Worm (Caenorhabditis elegans) whole organism, L4 larva: ENCODE results near the gene sre-6.

Source experiments
- F26F4.8 ChIP-seq: fragments of 200-800 bp; sonication (Bioruptor generic); conservative IDR thresholded peaks from 2 replicates; pipeline ENCODE4 v1.3.6; 2022; ENCODE audit warnings: missing genetic modification characterization, missing compliant biosample characterization
- F37D6.2 ChIP-seq: sonication (generic microtip); optimal IDR thresholded peaks from 2 replicates; lab custom pipeline; 2016; ENCODE audit warnings: mild to moderate bottlenecking, missing genetic modification characterization, missing compliant biosample characterization
- T20F7.1 ChIP-seq: fragments of 200-800 bp; sonication (Bioruptor generic); optimal IDR thresholded peaks from 2 replicates; lab custom pipeline; 2018; ENCODE audit warnings: mild to moderate bottlenecking, missing genetic modification characterization, missing compliant biosample characterization
- Y48G9A.11 ChIP-seq: fragments of 200-800 bp; sonication (Bioruptor generic); IDR thresholded peaks from 2 replicates; pipeline ENCODE4 v1.3.6; 2022; ENCODE audit warnings: missing genetic modification reagents, missing genetic modification characterization, missing compliant biosample characterization
- Y5F2A.4 ChIP-seq: fragments of 200-800 bp; sonication (Bioruptor generic); optimal IDR thresholded peaks from 2 replicates; lab custom pipeline; 2018; ENCODE audit warnings: mild to moderate bottlenecking, missing genetic modification characterization, missing compliant biosample characterization
- ZK337.2 ChIP-seq: fragments of 200-800 bp; sonication (Bioruptor generic); IDR thresholded peaks from 2 replicates; pipeline ENCODE4 v1.3.6; 2022; ENCODE audit warnings: missing genetic modification reagents, missing genetic modification characterization, missing compliant biosample characterization
- ama-1 ChIP-seq: fragments of 150-350 bp; optimal IDR thresholded peaks from 2 replicates; lab custom pipeline; 2014; ENCODE audit warnings: inconsistent platforms, mixed read lengths
- ceh-20 ChIP-seq: fragments of 200-800 bp; sonication (Bioruptor generic); IDR thresholded peaks from 2 replicates; pipeline ENCODE4 v1.3.6; 2022; ENCODE audit warnings: missing genetic modification reagents, missing genetic modification characterization, missing compliant biosample characterization
- ceh-82 ChIP-seq: sonication (generic microtip); optimal IDR thresholded peaks from 2 replicates; lab custom pipeline; 2017; ENCODE audit warnings: missing biosample characterization, missing genetic modification characterization
- ces-1 ChIP-seq: fragments of 150-350 bp; sonication (generic microtip); optimal IDR thresholded peaks from 4 replicates; lab custom pipeline; 2014; ENCODE audit warnings: missing biosample characterization, missing genetic modification reagents, missing genetic modification characterization
- daf-16 ChIP-seq, 3 experiments: sonication (generic microtip); optimal IDR thresholded peaks; 2 replicates each; lab custom pipeline; 2016 to 2017; ENCODE audit warnings: missing genetic modification characterization in 3 of 3, missing genetic modification reagents in 3 of 3, mild to moderate bottlenecking in 2 of 3, missing compliant biosample characterization in 2 of 3, missing biosample characterization in 1 of 3, moderate library complexity in 1 of 3
- daf-8 ChIP-seq: fragments of 200-800 bp; sonication (Bioruptor generic); IDR thresholded peaks from 2 replicates; pipeline ENCODE4 v1.3.6; 2022; ENCODE audit warnings: missing genetic modification characterization, missing compliant biosample characterization
- dmd-6 ChIP-seq: fragments of 200-800 bp; sonication (Bioruptor generic); IDR thresholded peaks from 2 replicates; pipeline ENCODE4 v1.3.6; 2022; ENCODE audit warnings: missing genetic modification reagents, missing genetic modification characterization, missing compliant biosample characterization
- dmd-9 ChIP-seq: fragments of 200-800 bp; sonication (Bioruptor generic); IDR thresholded peaks from 2 replicates; pipeline ENCODE4 v1.3.6; 2022; ENCODE audit warnings: missing genetic modification reagents, missing genetic modification characterization, missing compliant biosample characterization
- duxl-1 ChIP-seq: sonication (generic microtip); optimal IDR thresholded peaks from 2 replicates; lab custom pipeline; 2016; ENCODE audit warnings: mild to moderate bottlenecking, missing genetic modification characterization, moderate library complexity, missing compliant biosample characterization; ENCODE audit not compliant: poor library complexity
- dve-1 ChIP-seq: sonication (generic microtip); optimal IDR thresholded peaks from 2 replicates; lab custom pipeline; 2017; ENCODE audit warnings: antibody characterized with exemption, mild to moderate bottlenecking, missing genetic modification characterization, missing compliant biosample characterization; ENCODE audit not compliant: insufficient read depth
- egl-43 ChIP-seq: fragments of 200-800 bp; sonication (Bioruptor generic); IDR thresholded peaks from 2 replicates; pipeline ENCODE4 v1.3.6; 2022; ENCODE audit warnings: missing genetic modification reagents, missing genetic modification characterization, missing compliant biosample characterization
- gei-8 ChIP-seq: fragments of 200-800 bp; sonication (Bioruptor generic); optimal IDR thresholded peaks from 2 replicates; lab custom pipeline; 2018; ENCODE audit warnings: mild to moderate bottlenecking, missing genetic modification characterization, missing compliant biosample characterization
- hif-1 ChIP-seq, 2 experiments: sonication (generic microtip); optimal IDR thresholded peaks; 2 replicates each; lab custom pipeline; 2016 to 2017; ENCODE audit warnings: missing compliant biosample characterization in 2 of 2, missing genetic modification characterization in 2 of 2, missing genetic modification reagents in 2 of 2, missing genotype in 2 of 2, mild to moderate bottlenecking in 1 of 2
- hlh-11 ChIP-seq: fragments of 200-800 bp; sonication (Bioruptor generic); optimal IDR thresholded peaks from 2 replicates; lab custom pipeline; 2018; ENCODE audit warnings: mild to moderate bottlenecking, missing genetic modification characterization, missing compliant biosample characterization
- jun-1 ChIP-seq: fragments of 150-350 bp; optimal IDR thresholded peaks from 2 replicates; lab custom pipeline; 2014; ENCODE audit warnings: missing biosample characterization, missing genetic modification reagents, missing genetic modification characterization
- lin-1 ChIP-seq: fragments of 200-800 bp; sonication (Bioruptor generic); IDR thresholded peaks from 2 replicates; pipeline ENCODE4 v1.3.6; 2022; ENCODE audit warnings: missing genetic modification reagents, missing genetic modification characterization, missing compliant biosample characterization
- lin-15B ChIP-seq: fragments of 150-350 bp; sonication (generic microtip); optimal IDR thresholded peaks from 3 replicates; lab custom pipeline; 2014; ENCODE audit warnings: missing biosample characterization, missing genetic modification characterization
- lin-39 ChIP-seq: fragments of 150-350 bp; optimal IDR thresholded peaks from 2 replicates; lab custom pipeline; 2014; ENCODE audit warnings: missing biosample characterization, missing genetic modification reagents, missing genetic modification characterization
- lsy-2 ChIP-seq, 2 experiments: fragments of 150-350 bp in 1 of 2; sonication (generic microtip) in 1 of 2; optimal IDR thresholded peaks; 2 replicates each; lab custom pipeline; 2014 to 2017; ENCODE audit warnings: missing biosample characterization in 2 of 2, missing genetic modification characterization in 2 of 2
- madf-9 ChIP-seq: fragments of 200-800 bp; sonication (Bioruptor generic); conservative IDR thresholded peaks from 2 replicates; pipeline ENCODE4 v1.3.6; 2022; ENCODE audit warnings: missing genetic modification reagents, missing genetic modification characterization, missing compliant biosample characterization
- mdt-29 ChIP-seq: fragments of 200-800 bp; sonication (Bioruptor generic); IDR thresholded peaks from 2 replicates; pipeline ENCODE4 v1.3.6; 2022; ENCODE audit warnings: missing genetic modification reagents, missing genetic modification characterization, missing compliant biosample characterization
- mep-1 ChIP-seq: fragments of 150-350 bp; sonication (generic microtip); optimal IDR thresholded peaks from 3 replicates; lab custom pipeline; 2014; ENCODE audit warnings: missing biosample characterization, missing genetic modification characterization
- mxl-2 ChIP-seq: fragments of 200-800 bp; sonication (Bioruptor generic); conservative IDR thresholded peaks from 2 replicates; pipeline ENCODE4 v1.3.6; 2022; ENCODE audit warnings: missing genetic modification reagents, missing genetic modification characterization, missing compliant biosample characterization
- mxl-3 ChIP-seq: fragments of 200-800 bp; sonication (Bioruptor generic); optimal IDR thresholded peaks from 2 replicates; lab custom pipeline; 2018; ENCODE audit warnings: mild to moderate bottlenecking, missing genetic modification characterization, missing compliant biosample characterization
- nhr-10 ChIP-seq: fragments of 150-350 bp; optimal IDR thresholded peaks from 2 replicates; lab custom pipeline; 2014; ENCODE audit warnings: missing biosample characterization, missing genetic modification characterization
- nhr-28 ChIP-seq: fragments of 150-350 bp; optimal IDR thresholded peaks from 2 replicates; lab custom pipeline; 2014; ENCODE audit warnings: missing biosample characterization, missing genetic modification characterization
- nhr-48 ChIP-seq: sonication (generic microtip); optimal IDR thresholded peaks from 2 replicates; lab custom pipeline; 2016; ENCODE audit warnings: mild to moderate bottlenecking, missing genetic modification characterization, missing compliant biosample characterization
- nhr-6 ChIP-seq: fragments of 150-350 bp; optimal IDR thresholded peaks from 2 replicates; lab custom pipeline; 2014; ENCODE audit warnings: missing biosample characterization, missing genetic modification characterization
- nhr-77 ChIP-seq: fragments of 150-350 bp; optimal IDR thresholded peaks from 2 replicates; lab custom pipeline; 2014; ENCODE audit warnings: missing biosample characterization, missing genetic modification characterization
- pha-4 ChIP-seq, 2 experiments: fragments of 150-350 bp in 1 of 2; fragments of 200-800 bp in 1 of 2; sonication (Bioruptor generic) in 1 of 2; IDR thresholded peaks in 1 of 2; optimal IDR thresholded peaks in 1 of 2; 2 replicates each; pipeline versions ENCODE4 v1.3.6 to Lab custom; 2014 to 2022; ENCODE audit warnings: missing genetic modification characterization in 2 of 2, missing genetic modification reagents in 2 of 2, missing biosample characterization in 1 of 2, missing compliant biosample characterization in 1 of 2
- php-3 ChIP-seq: fragments of 200-800 bp; sonication (Bioruptor generic); IDR thresholded peaks from 2 replicates; pipeline ENCODE4 v1.3.6; 2022; ENCODE audit warnings: missing genetic modification reagents, missing genetic modification characterization, missing compliant biosample characterization
- pqm-1 ChIP-seq: sonication (generic microtip); optimal IDR thresholded peaks from 2 replicates; lab custom pipeline; 2017; ENCODE audit warnings: missing biosample characterization, missing genetic modification characterization
- saeg-2 ChIP-seq: fragments of 200-800 bp; sonication (Bioruptor generic); IDR thresholded peaks from 2 replicates; pipeline ENCODE4 v1.3.6; 2022; ENCODE audit warnings: missing genetic modification reagents, missing genetic modification characterization, missing compliant biosample characterization
- sdz-12 ChIP-seq: fragments of 200-800 bp; sonication (Bioruptor generic); optimal IDR thresholded peaks from 2 replicates; lab custom pipeline; 2018; ENCODE audit warnings: mild to moderate bottlenecking, missing genetic modification characterization, missing compliant biosample characterization
- snpc-1.2 ChIP-seq: fragments of 200-800 bp; sonication (Bioruptor generic); IDR thresholded peaks from 2 replicates; pipeline ENCODE4 v1.3.6; 2022; ENCODE audit warnings: missing genetic modification reagents, missing genetic modification characterization, missing compliant biosample characterization
- tag-97 ChIP-seq: fragments of 200-800 bp; sonication (Bioruptor generic); IDR thresholded peaks from 2 replicates; pipeline ENCODE4 v1.3.6; 2022; ENCODE audit warnings: missing genetic modification characterization, missing compliant biosample characterization
- tra-1 ChIP-seq: fragments of 200-800 bp; sonication (Bioruptor generic); IDR thresholded peaks from 2 replicates; pipeline ENCODE4 v1.3.6; 2022; ENCODE audit warnings: missing genetic modification reagents, missing genetic modification characterization, missing compliant biosample characterization
- unc-39 ChIP-seq: sonication (generic microtip); optimal IDR thresholded peaks from 2 replicates; lab custom pipeline; 2017; ENCODE audit warnings: missing biosample characterization, missing genetic modification characterization
- zag-1 ChIP-seq: fragments of 150-350 bp; optimal IDR thresholded peaks from 2 replicates; lab custom pipeline; 2014; ENCODE audit warnings: missing biosample characterization, missing genetic modification characterization
- zip-11 ChIP-seq: fragments of 200-800 bp; sonication (Bioruptor generic); IDR thresholded peaks from 2 replicates; pipeline ENCODE4 v1.3.6; 2022; ENCODE audit warnings: missing genetic modification characterization, missing compliant biosample characterization
- zip-2 ChIP-seq: fragments of 150-350 bp; optimal IDR thresholded peaks from 2 replicates; lab custom pipeline; 2014; ENCODE audit warnings: missing biosample characterization, missing genetic modification characterization

Gene sre-6

DNA sequence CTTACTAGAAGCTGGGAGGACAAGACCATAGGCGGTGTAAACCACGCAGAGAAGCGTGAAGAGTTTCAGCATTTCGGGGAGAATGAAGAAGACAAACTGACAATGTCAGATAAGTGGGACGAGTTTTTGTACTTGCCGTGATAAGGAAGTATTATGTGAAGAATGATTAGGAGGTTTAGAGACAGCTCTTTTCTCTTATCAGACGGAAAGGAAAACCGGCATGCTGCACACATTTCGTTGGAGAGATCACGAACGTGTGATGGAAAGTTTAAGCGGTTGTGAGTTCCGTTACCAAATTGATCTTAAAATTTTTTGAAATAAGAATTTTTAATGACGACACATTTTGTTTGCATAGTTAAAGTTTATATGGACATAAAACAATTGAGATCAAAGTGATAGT, 12.0 kb downstream of the sre-6 start, which contains the start of gene F28H7.3:
Gene F28H7.3, minus strand, starts transcription at position 159 of the 400 bp plus-strand sequence.
- TF ChIP-seq tra-1 (GFP tag; lab: Robert Waterston, UW) (peak; percentile 45; the same call in 1 of the 2 replicates), daf-16 (GFP tag; optimal IDR thresholded peaks at IDR 0.05; lab: Kevin White, UChicago) (no peak), daf-16 (tag; optimal IDR thresholded peaks at IDR 0.05; lab: Kevin White, UChicago) (peak; percentile 51), dve-1 (tag; lab: Kevin White, UChicago) (peak; percentile 77), mxl-3 (GFP tag; lab: Kevin White, UChicago) (peak; percentile 46), pqm-1 (tag; lab: Kevin White, UChicago) (peak; percentile 94), sdz-12 (GFP tag; lab: Kevin White, UChicago) (no peak), ces-1 (GFP tag; lab: Kevin White, UChicago) (no peak), hlh-11 (peak; percentile 65), php-3 (GFP tag; lab: Robert Waterston, UW) (0 out of 2 replicates have a peak, but pooled peaks have one; percentile 45), dmd-6 (peak; percentile 97), nhr-48 (tag; lab: Kevin White, UChicago) (peak; percentile 41), F26F4.8 (GFP tag; lab: Robert Waterston, UW) (no peak), lin-1 (peak; percentile 61; the same call in 1 of the 2 replicates), nhr-28 (tag; lab: Kevin White, UChicago) (peak; percentile 73), tag-97 (GFP tag; lab: Robert Waterston, UW) (no peak), nhr-77 (tag; lab: Kevin White, UChicago) (peak; percentile 49), daf-8 (GFP tag; lab: Robert Waterston, UW) (no peak)

DNA sequence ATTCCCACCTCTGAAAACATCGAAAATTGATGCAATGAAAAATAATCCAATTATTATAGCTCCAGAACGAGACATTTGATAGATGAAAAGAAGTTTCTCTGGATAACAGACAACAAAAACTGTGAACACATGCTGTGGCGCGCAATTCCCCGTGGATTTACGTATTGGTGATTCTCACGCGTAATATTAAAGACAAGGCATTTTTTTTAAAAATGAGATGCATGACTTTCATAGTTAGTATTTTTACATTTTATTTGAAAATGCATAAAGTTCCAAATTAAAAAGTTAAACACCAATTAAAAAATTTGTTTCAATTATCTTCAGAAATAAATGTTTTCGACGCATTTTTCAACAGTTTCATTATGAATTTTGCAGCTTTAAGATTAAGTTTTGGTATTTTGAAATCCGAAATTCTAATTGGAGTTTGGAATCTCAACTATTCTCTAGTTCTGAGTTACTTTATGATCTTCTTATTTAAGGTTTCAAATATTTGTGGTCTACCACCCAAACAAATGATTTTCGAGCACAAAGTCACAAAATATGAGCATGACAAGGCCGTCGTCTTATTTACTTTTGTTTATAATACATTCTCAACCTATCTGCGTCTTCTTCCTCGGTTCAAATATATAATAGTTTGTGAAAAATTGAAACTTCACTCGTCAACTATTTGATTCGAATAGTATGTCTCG, 15.2 kb downstream of the sre-6 start, which contains the start of the genes selt-1.2 and F28H7.2:
Gene selt-1.2, minus strand, starts transcription at position 101 of the 689 bp plus-strand sequence.
Gene F28H7.2, plus strand, starts transcription at position 639 of the 689 bp plus-strand sequence.
- no peak for TF ChIP-seq ceh-20 (GFP tag; lab: Robert Waterston, UW)
- no peak for TF ChIP-seq ama-1 (lab: Kevin White, UChicago)
- TF ChIP-seq lin-39 = no peak
- no peak for TF ChIP-seq F37D6.2
- TF ChIP-seq zag-1 (tag; lab: Kevin White, UChicago) = no peak
- no peak for TF ChIP-seq nhr-6 (tag; lab: Kevin White, UChicago)
- TF ChIP-seq mdt-29 (GFP tag; lab: Robert Waterston, UW) = no peak
- TF ChIP-seq T20F7.1 (GFP tag; lab: Kevin White, UChicago) = no peak
- TF ChIP-seq egl-43 (GFP tag; lab: Robert Waterston, UW) = no peak
- TF ChIP-seq saeg-2 = no peak
- no peak for TF ChIP-seq ceh-82
- TF ChIP-seq pha-4 (GFP tag; IDR thresholded peaks at IDR 0.05; lab: Robert Waterston, UW) = no peak
- TF ChIP-seq pha-4 (tag; optimal IDR thresholded peaks at IDR 0.05; lab: Kevin White, UChicago) = no peak
- no peak for TF ChIP-seq ZK337.2 (GFP tag; lab: Robert Waterston, UW)
- no peak for TF ChIP-seq mep-1 (tag; lab: Kevin White, UChicago)
- TF ChIP-seq mxl-2 (GFP tag; lab: Robert Waterston, UW) = no peak
- no peak for TF ChIP-seq jun-1 (tag; lab: Kevin White, UChicago)
- TF ChIP-seq lsy-2 (tag; optimal IDR thresholded peaks at IDR 0.05; lab: Kevin White, UChicago) = no peak

DNA sequence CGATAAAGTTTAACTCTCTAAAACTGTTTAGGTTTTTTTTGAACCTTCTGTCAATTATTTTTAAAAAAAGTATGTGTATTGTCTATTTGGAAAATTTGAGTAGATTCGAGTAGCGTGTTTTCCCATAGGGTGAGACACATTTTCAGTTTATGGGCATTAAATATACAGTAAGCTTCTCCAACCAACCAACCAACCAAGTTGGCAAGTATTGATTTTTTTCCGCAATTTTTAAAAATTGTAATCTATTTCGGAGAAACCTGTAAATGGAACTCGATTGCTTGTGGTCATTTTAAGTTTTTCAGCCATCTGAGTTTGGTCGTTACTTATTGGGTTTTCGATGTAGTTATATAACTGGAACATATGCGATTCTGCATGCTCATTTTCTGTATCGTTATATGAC, 17.6 kb downstream of the sre-6 start, which contains the start of gene srj-21:
Gene srj-21, plus strand, starts transcription at position 301 of the 400 bp plus-strand sequence.
- no peak for TF ChIP-seq zip-11 (GFP tag; lab: Robert Waterston, UW)
- no peak for TF ChIP-seq nhr-77 (tag; lab: Kevin White, UChicago)
- TF ChIP-seq unc-39 = no peak
- TF ChIP-seq dmd-6 = no peak
- TF ChIP-seq hif-1 (tag; optimal IDR thresholded peaks at IDR 0.05; lab: Kevin White, UChicago) = no peak
- no peak for TF ChIP-seq Y48G9A.11 (GFP tag; lab: Robert Waterston, UW)
- no peak for TF ChIP-seq nhr-10 (tag; lab: Kevin White, UChicago)
- no peak for TF ChIP-seq dmd-9 (GFP tag; lab: Robert Waterston, UW)
- TF ChIP-seq zip-2 (tag; lab: Kevin White, UChicago) = no peak
- TF ChIP-seq lin-15B (tag; lab: Kevin White, UChicago) = no peak
- no peak for TF ChIP-seq madf-9 (GFP tag; lab: Robert Waterston, UW)
- no peak for TF ChIP-seq gei-8 (GFP tag; lab: Kevin White, UChicago)
- no peak for TF ChIP-seq pqm-1 (tag; lab: Kevin White, UChicago)
- no peak for TF ChIP-seq Y5F2A.4
- TF ChIP-seq tag-97 (GFP tag; lab: Robert Waterston, UW) = no peak
- TF ChIP-seq snpc-1.2 = no peak
- TF ChIP-seq duxl-1 (tag; lab: Kevin White, UChicago) = no peak
- TF ChIP-seq, all 104 proteins: peak for 0
